Fruit fly (Drosophila melanogaster) whole organism, embryonic: ENCODE results near the gene ssp3.

Experiments used
- ATbp ChIP-seq: fragments of 200-800 bp; sonication (Bioruptor generic); optimal IDR thresholded peaks from 2 replicates; lab custom pipeline; 2017; ENCODE audit warnings: missing biosample characterization, mild to moderate bottlenecking, missing genetic modification characterization, missing genetic modification reagents
- Atf-2 ChIP-seq: fragments of 200-800 bp; sonication (Bioruptor generic); optimal IDR thresholded peaks from 2 replicates; lab custom pipeline; 2016; ENCODE audit warnings: missing biosample characterization, missing genetic modification characterization
- Atf6 ChIP-seq: fragments of 200-800 bp; sonication (Bioruptor generic); IDR thresholded peaks from 2 replicates; pipeline ENCODE4 v1.3.6; 2022; ENCODE audit warnings: missing biosample characterization, missing genetic modification characterization
- CG10654 ChIP-seq: fragments of 200-800 bp; sonication (Bioruptor generic); optimal IDR thresholded peaks from 2 replicates; lab custom pipeline; 2016; ENCODE audit warnings: missing biosample characterization, missing genetic modification characterization
- CG10979 ChIP-seq: fragments of 200-800 bp; sonication (Bioruptor generic); optimal IDR thresholded peaks from 2 replicates; lab custom pipeline; 2018; ENCODE audit warnings: missing biosample characterization, mild to moderate bottlenecking, missing genetic modification characterization, moderate library complexity
- CG12769 ChIP-seq: fragments of 200-800 bp; sonication (Bioruptor generic); optimal IDR thresholded peaks from 2 replicates; lab custom pipeline; 2019; ENCODE audit warnings: missing biosample characterization, mild to moderate bottlenecking, missing genetic modification characterization, moderate library complexity
- CG12942 ChIP-seq: fragments of 200-800 bp; sonication (Bioruptor generic); optimal IDR thresholded peaks from 3 replicates; lab custom pipeline; 2016; ENCODE audit warnings: missing biosample characterization, missing genetic modification characterization
- CG14667 ChIP-seq: fragments of 200-800 bp; sonication (Bioruptor generic); IDR thresholded peaks from 2 replicates; pipeline ENCODE4 v1.3.6; 2022; ENCODE audit warnings: missing biosample characterization, missing genetic modification characterization
- CG14710 ChIP-seq: fragments of 200-800 bp; sonication (Bioruptor generic); optimal IDR thresholded peaks from 3 replicates; lab custom pipeline; 2019; ENCODE audit warnings: missing biosample characterization, mild to moderate bottlenecking, missing genetic modification characterization, moderate library complexity
- CG15269 ChIP-seq: fragments of 200-800 bp; sonication (Bioruptor generic); optimal IDR thresholded peaks from 2 replicates; lab custom pipeline; 2018; ENCODE audit warnings: missing biosample characterization, mild to moderate bottlenecking, missing genetic modification characterization, moderate library complexity
- CG15601 ChIP-seq: fragments of 200-800 bp; sonication (Bioruptor generic); optimal IDR thresholded peaks from 3 replicates; lab custom pipeline; 2019; ENCODE audit warnings: missing biosample characterization, mild to moderate bottlenecking, missing genetic modification characterization, moderate library complexity
- CG15696 ChIP-seq: fragments of 200-800 bp; sonication (Bioruptor generic); optimal IDR thresholded peaks from 2 replicates; lab custom pipeline; 2019; ENCODE audit warnings: missing biosample characterization, mild to moderate bottlenecking, missing genetic modification characterization, moderate library complexity
- CG2120 ChIP-seq: fragments of 200-800 bp; sonication (Bioruptor generic); optimal IDR thresholded peaks from 3 replicates; lab custom pipeline; 2016; ENCODE audit warnings: missing biosample characterization, missing genetic modification characterization
- CG4820 ChIP-seq: fragments of 200-800 bp; sonication (Bioruptor generic); optimal IDR thresholded peaks from 3 replicates; lab custom pipeline; 2016; ENCODE audit warnings: missing biosample characterization, missing genetic modification characterization
- CG6813 ChIP-seq: fragments of 200-800 bp; sonication (Bioruptor generic); optimal IDR thresholded peaks from 2 replicates; lab custom pipeline; 2017; ENCODE audit warnings: missing biosample characterization, missing genetic modification characterization, mild to moderate bottlenecking, moderate library complexity, missing genetic modification reagents
- CG7372 ChIP-seq: fragments of 200-800 bp; sonication (Bioruptor generic); IDR thresholded peaks from 2 replicates; pipeline ENCODE4 v1.3.6; 2022; ENCODE audit warnings: missing biosample characterization, missing genetic modification characterization
- CG8765 ChIP-seq: fragments of 200-800 bp; sonication (Bioruptor generic); IDR thresholded peaks from 2 replicates; pipeline ENCODE4 v1.3.6; 2022; ENCODE audit warnings: missing biosample characterization, missing genetic modification characterization
- CG8924 ChIP-seq: fragments of 200-800 bp; optimal IDR thresholded peaks from 3 replicates; lab custom pipeline; 2019; ENCODE audit warnings: missing biosample characterization, mild to moderate bottlenecking, missing genetic modification characterization, moderate library complexity
- CG9817 ChIP-seq: fragments of 200-800 bp; sonication (Bioruptor generic); optimal IDR thresholded peaks from 2 replicates; lab custom pipeline; 2018; ENCODE audit warnings: missing biosample characterization, mild to moderate bottlenecking, missing genetic modification characterization, moderate library complexity
- D19B ChIP-seq: fragments of 200-800 bp; sonication (Bioruptor generic); optimal IDR thresholded peaks from 2 replicates; lab custom pipeline; 2017; ENCODE audit warnings: missing biosample characterization, mild to moderate bottlenecking, missing genetic modification characterization
- GATAe ChIP-seq: fragments of 200-800 bp; sonication (Bioruptor generic); conservative IDR thresholded peaks from 2 replicates; pipeline ENCODE4 v1.3.6; 2022; ENCODE audit warnings: missing biosample characterization, missing genetic modification characterization
- Hmr ChIP-seq: fragments of 200-800 bp; sonication (Bioruptor generic); optimal IDR thresholded peaks from 3 replicates; lab custom pipeline; 2017; ENCODE audit warnings: mild to moderate bottlenecking, missing biosample characterization, missing genetic modification reagents, missing genetic modification characterization
- Hr39 ChIP-seq: fragments of >200 bp; optimal IDR thresholded peaks from 2 replicates; lab custom pipeline; 2017
- Kr ChIP-seq: fragments of 200-800 bp; sonication (Bioruptor generic); optimal IDR thresholded peaks from 2 replicates; lab custom pipeline; 2017; ENCODE audit warnings: missing biosample characterization, mild to moderate bottlenecking, missing genetic modification characterization
- Lpt ChIP-seq: fragments of >200 bp; optimal IDR thresholded peaks from 2 replicates; lab custom pipeline; 2018; ENCODE audit warnings: missing biosample characterization, missing genetic modification characterization
- Max ChIP-seq: fragments of 200-800 bp; sonication (Bioruptor generic); optimal IDR thresholded peaks from 2 replicates; lab custom pipeline; 2016; ENCODE audit warnings: missing biosample characterization, mild to moderate bottlenecking, missing genetic modification characterization
- Mrtf ChIP-seq: fragments of 200-800 bp; sonication (Bioruptor generic); IDR thresholded peaks from 3 replicates; pipeline ENCODE4 v1.3.6; 2022; ENCODE audit warnings: missing biosample characterization, missing genetic modification characterization
- Ravus ChIP-seq: fragments of 200-800 bp; sonication (Bioruptor generic); IDR thresholded peaks from 2 replicates; pipeline ENCODE4 v1.3.6; 2022; ENCODE audit warnings: missing biosample characterization, missing genetic modification characterization
- Rfx ChIP-seq: fragments of 200-800 bp; sonication (Bioruptor generic); IDR thresholded peaks from 2 replicates; pipeline ENCODE4 v1.3.6; 2022; ENCODE audit warnings: missing biosample characterization, missing genetic modification characterization
- Sry-β ChIP-seq: fragments of 200-800 bp; sonication (Bioruptor generic); optimal IDR thresholded peaks from 2 replicates; lab custom pipeline; 2018; ENCODE audit warnings: missing biosample characterization, mild to moderate bottlenecking, missing genetic modification characterization, moderate library complexity
- Taf1 ChIP-seq: fragments of 200-800 bp; sonication (Bioruptor generic); IDR thresholded peaks from 2 replicates; pipeline ENCODE4 v1.3.6; 2022; ENCODE audit warnings: missing biosample characterization, missing genetic modification characterization
- Xbp1 ChIP-seq: fragments of 200-800 bp; sonication (Bioruptor generic); optimal IDR thresholded peaks from 3 replicates; lab custom pipeline; 2016; ENCODE audit warnings: missing biosample characterization, mild to moderate bottlenecking, missing genetic modification characterization
- amos ChIP-seq: fragments of 200-800 bp; sonication (Bioruptor generic); IDR thresholded peaks from 2 replicates; pipeline ENCODE4 v1.3.6; 2022; ENCODE audit warnings: missing biosample characterization, missing genetic modification characterization; ENCODE audit not compliant: partially characterized antibody
- ash1 ChIP-seq: fragments of 200-800 bp; sonication (Bioruptor generic); optimal IDR thresholded peaks from 2 replicates; lab custom pipeline; 2018; ENCODE audit warnings: missing biosample characterization, mild to moderate bottlenecking, missing genetic modification characterization
- ato ChIP-seq: fragments of 200-800 bp; sonication (Bioruptor generic); IDR thresholded peaks from 2 replicates; pipeline ENCODE4 v1.3.6; 2022; ENCODE audit warnings: missing biosample characterization, missing genetic modification characterization; ENCODE audit not compliant: partially characterized antibody
- az2 ChIP-seq: fragments of 200-800 bp; sonication (Bioruptor generic); optimal IDR thresholded peaks from 3 replicates; lab custom pipeline; 2016; ENCODE audit warnings: missing biosample characterization, missing genetic modification characterization
- ci ChIP-seq: fragments of 200-800 bp; sonication (Bioruptor generic); IDR thresholded peaks from 3 replicates; pipeline ENCODE4 v1.3.6; 2022; ENCODE audit warnings: missing biosample characterization, missing genetic modification characterization
- ftz-f1 ChIP-seq: fragments of 200-800 bp; sonication (Bioruptor generic); optimal IDR thresholded peaks from 2 replicates; lab custom pipeline; 2016; ENCODE audit warnings: missing biosample characterization, missing genetic modification characterization
- gfzf ChIP-seq: fragments of 200-800 bp; sonication (Bioruptor generic); optimal IDR thresholded peaks from 2 replicates; lab custom pipeline; 2016; ENCODE audit warnings: missing biosample characterization, mild to moderate bottlenecking, missing genetic modification characterization, moderate library complexity
- mirr ChIP-seq: fragments of 200-800 bp; sonication (Bioruptor generic); optimal IDR thresholded peaks from 3 replicates; lab custom pipeline; 2018; ENCODE audit warnings: missing biosample characterization, mild to moderate bottlenecking, missing genetic modification characterization
- onecut ChIP-seq: fragments of 200-800 bp; sonication (Bioruptor generic); IDR thresholded peaks from 2 replicates; pipeline ENCODE4 v1.3.6; 2022; ENCODE audit warnings: missing biosample characterization, missing genetic modification characterization
- prd ChIP-seq, 3 experiments: fragments of >200 bp in 2 of 3; fragments of 200-800 bp in 1 of 3; sonication (Bioruptor generic) in 1 of 3; optimal IDR thresholded peaks in 2 of 3; IDR thresholded peaks in 1 of 3; 2 replicates in 2 of 3; 3 replicates in 1 of 3; pipeline versions ENCODE4 v1.3.6 to Lab custom; 2017 to 2022; ENCODE audit warnings: missing biosample characterization in 1 of 3, missing genetic modification characterization in 1 of 3
- row ChIP-seq: fragments of 200-800 bp; sonication (Bioruptor generic); IDR thresholded peaks from 3 replicates; pipeline ENCODE4 v1.3.6; 2022; ENCODE audit warnings: missing biosample characterization, missing genetic modification characterization
- sd ChIP-seq: fragments of 200-800 bp; sonication (Bioruptor generic); optimal IDR thresholded peaks from 3 replicates; lab custom pipeline; 2018; ENCODE audit warnings: missing biosample characterization, mild to moderate bottlenecking, missing genetic modification characterization, moderate library complexity
- sob ChIP-seq: fragments of 200-800 bp; sonication (Bioruptor generic); IDR thresholded peaks from 2 replicates; pipeline ENCODE4 v1.3.6; 2022; ENCODE audit warnings: missing biosample characterization, missing genetic modification characterization
- sug ChIP-seq: fragments of 200-800 bp; optimal IDR thresholded peaks from 2 replicates; lab custom pipeline; 2019; ENCODE audit warnings: missing biosample characterization, mild to moderate bottlenecking, missing genetic modification characterization, moderate library complexity
- tna ChIP-seq: fragments of 200-800 bp; sonication (Bioruptor generic); IDR thresholded peaks from 2 replicates; pipeline ENCODE4 v1.3.6; 2022; ENCODE audit warnings: missing biosample characterization, missing genetic modification characterization; ENCODE audit not compliant: partially characterized antibody
- tup ChIP-seq: fragments of 200-800 bp; sonication (Bioruptor generic); optimal IDR thresholded peaks from 2 replicates; lab custom pipeline; 2016; ENCODE audit warnings: missing biosample characterization, mild to moderate bottlenecking, missing genetic modification characterization, moderate library complexity
- wek ChIP-seq: fragments of 200-800 bp; sonication (Bioruptor generic); optimal IDR thresholded peaks from 3 replicates; lab custom pipeline; 2018; ENCODE audit warnings: missing biosample characterization, mild to moderate bottlenecking, missing genetic modification characterization, moderate library complexity
- zfh1 ChIP-seq: fragments of 200-800 bp; sonication (Bioruptor generic); IDR thresholded peaks from 3 replicates; pipeline ENCODE4 v1.3.6; 2022; ENCODE audit warnings: missing biosample characterization, missing genetic modification characterization

ssp3 gene

DNA sequence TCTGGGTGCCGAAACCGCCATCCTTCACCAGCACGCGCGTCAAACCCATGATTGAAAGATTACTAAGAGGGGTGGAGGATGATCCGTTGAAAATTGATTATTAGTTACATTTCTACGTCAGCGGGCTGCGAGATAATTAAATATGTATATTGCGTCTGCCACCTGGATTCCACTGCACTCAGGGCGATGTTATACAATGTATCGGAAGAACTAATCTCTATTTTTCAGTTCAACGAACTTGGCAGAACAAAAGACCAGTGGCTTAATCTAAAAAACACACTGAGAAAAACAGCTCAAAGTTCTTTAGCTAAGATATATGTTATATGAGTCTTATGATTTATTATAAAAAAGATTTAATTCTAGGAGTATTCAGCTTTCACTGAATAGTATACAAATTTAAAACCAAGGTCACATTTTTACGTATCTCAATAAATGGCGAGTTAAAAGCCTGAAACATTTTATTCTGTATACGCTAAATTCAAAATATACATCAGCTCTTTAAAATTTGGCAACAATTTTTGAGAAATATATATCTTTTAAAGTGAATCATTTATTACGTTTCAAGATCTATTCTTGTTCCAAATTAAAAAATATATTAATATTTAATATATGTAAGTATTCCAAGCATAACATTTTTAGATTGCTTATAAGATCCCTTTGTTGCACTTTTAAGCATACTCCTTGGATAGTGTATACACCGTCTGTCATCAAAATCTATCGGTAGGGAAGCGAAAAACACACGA, 9.9 kb upstream of the ssp3 start (continued):
- no peak for TF ChIP-seq Xbp1 (GFP tag; lab: Kevin White, UChicago)
- peak; percentile 61; the same call in 1 of the 2 replicates for TF ChIP-seq Rfx (GFP tag; lab: Robert Waterston, UW)
- no peak for TF ChIP-seq wek (GFP tag; lab: Kevin White, UChicago)
- TF ChIP-seq Max (GFP tag; lab: Kevin White, UChicago), result no peak
- peak; percentile 34 for TF ChIP-seq CG9817 (tag; lab: Kevin White, UChicago)
- TF ChIP-seq gfzf, result no peak
- TF ChIP-seq ato (GFP tag; lab: Robert Waterston, UW), result no peak
- no peak for TF ChIP-seq Taf1 (GFP tag; lab: Robert Waterston, UW)
- no peak for TF ChIP-seq Sry-β
- no peak for TF ChIP-seq CG10654 (GFP tag; lab: Kevin White, UChicago)
- TF ChIP-seq CG6813 (GFP tag; lab: Kevin White, UChicago), result peak; percentile 9
- no peak for TF ChIP-seq zfh1 (GFP tag; lab: Robert Waterston, UW)
- peak; percentile 11 for TF ChIP-seq CG2120 (GFP tag; lab: Kevin White, UChicago)
- no peak for TF ChIP-seq ci (GFP tag; lab: Robert Waterston, UW)
- no peak for TF ChIP-seq amos (GFP tag; lab: Robert Waterston, UW)
- TF ChIP-seq ash1, result no peak
- no peak for TF ChIP-seq ftz-f1 (GFP tag; lab: Kevin White, UChicago)
- TF ChIP-seq Atf6 (GFP tag; lab: Robert Waterston, UW), result no peak
- TF ChIP-seq sd (tag; lab: Kevin White, UChicago), result no peak
- TF ChIP-seq Ravus, result no peak
- no peak for TF ChIP-seq CG12769 (tag; lab: Kevin White, UChicago)
- peak; percentile 29 for TF ChIP-seq az2 (GFP tag; lab: Kevin White, UChicago)
- TF ChIP-seq CG14710 (tag; lab: Kevin White, UChicago), result no peak
- no peak; the same call in 1 of the 2 replicates for TF ChIP-seq sob (GFP tag; lab: Robert Waterston, UW)
- TF ChIP-seq sug (tag; lab: Kevin White, UChicago), result no peak
- no peak for TF ChIP-seq prd (optimal IDR thresholded peaks at IDR 0.05; lab: Kevin White, UChicago)
- TF ChIP-seq prd (GFP tag; IDR thresholded peaks at IDR 0.05; lab: Robert Waterston, UW), result no peak; the same call in 2 of the 3 replicates
- TF ChIP-seq CG8765, result no peak
- peak; percentile 60 for TF ChIP-seq CG8924 (tag; lab: Kevin White, UChicago)
- TF ChIP-seq Lpt (GFP tag; lab: Kevin White, UChicago), result no peak
- TF ChIP-seq ATbp (GFP tag; lab: Kevin White, UChicago), result no peak
- TF ChIP-seq Mrtf (GFP tag; lab: Robert Waterston, UW), result no peak
- TF ChIP-seq CG4820 (GFP tag; lab: Kevin White, UChicago), result no peak

DNA sequence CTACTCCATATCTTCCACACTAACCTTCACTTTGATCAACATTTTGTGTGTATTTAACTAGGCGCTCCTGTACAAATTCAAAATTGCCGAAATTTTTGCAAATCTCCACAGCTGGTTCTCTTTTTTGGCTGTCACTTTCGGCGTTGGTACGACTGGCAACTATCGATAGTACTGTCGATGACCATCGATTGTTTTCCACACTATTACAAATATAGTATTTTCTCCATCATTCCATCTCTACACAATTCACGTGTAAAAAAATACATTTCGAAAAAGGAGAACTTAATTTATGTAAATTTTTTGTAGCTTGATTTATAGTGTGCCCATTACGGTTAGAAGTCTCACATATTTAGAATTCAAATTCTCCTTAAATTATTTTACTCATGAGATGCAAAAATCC, 7.9 kb upstream of the ssp3 start, which contains the start of gene Nedd8:
TSS of gene Nedd8 (minus strand) at position 164 of the 400 bp plus-strand sequence.
- TF ChIP-seq CG15269 (no peak), mirr (GFP tag; lab: Kevin White, UChicago) (no peak), CG15696 (no peak), CG7372 (GFP tag; lab: Robert Waterston, UW) (no peak), Hmr (GFP tag; lab: Kevin White, UChicago) (peak; percentile 17), D19B (GFP tag; lab: Kevin White, UChicago) (no peak), Kr (GFP tag; lab: Kevin White, UChicago) (no peak), tup (GFP tag; lab: Kevin White, UChicago) (no peak), CG12942 (no peak), row (peak; percentile 42; the same call in 2 of the 3 replicates), onecut (GFP tag; lab: Robert Waterston, UW) (no peak), CG10979 (no peak), tna (GFP tag; lab: Robert Waterston, UW) (peak; percentile 69), GATAe (no peak), Hr39 (lab: Kevin White, UChicago) (no peak), CG14667 (GFP tag; lab: Robert Waterston, UW) (no peak), Atf-2 (no peak), Max (GFP tag; lab: Kevin White, UChicago) (no peak), CG15601 (tag; lab: Kevin White, UChicago) (no peak)
